Worm (Caenorhabditis elegans) whole organism, midembryonic: Measurements from ENCODE around the gene parn-2.

Source experiments
- T22C8.4 ChIP-seq: fragments of 200-800 bp; sonication (Bioruptor generic); IDR thresholded peaks from 2 replicates; pipeline ENCODE4 v1.3.6; 2022; ENCODE audit warnings: missing genetic modification characterization, missing compliant biosample characterization
- cog-1 ChIP-seq: sonication (generic microtip); optimal IDR thresholded peaks from 2 replicates; lab custom pipeline; 2016; ENCODE audit warnings: missing genetic modification characterization, missing compliant biosample characterization
- flt-1 ChIP-seq: fragments of 200-800 bp; sonication (Bioruptor generic); IDR thresholded peaks from 2 replicates; pipeline ENCODE4 v1.3.6; 2022; ENCODE audit warnings: missing genetic modification characterization, missing compliant biosample characterization
- med-1 ChIP-seq: sonication (generic microtip); optimal IDR thresholded peaks from 2 replicates; lab custom pipeline; 2017; ENCODE audit warnings: missing genetic modification characterization, mild to moderate bottlenecking, missing compliant biosample characterization, antibody characterized with exemption, missing genetic modification reagents; ENCODE audit not compliant: insufficient read depth
- ztf-23 ChIP-seq: fragments of 200-800 bp; sonication (Bioruptor generic); IDR thresholded peaks from 2 replicates; pipeline ENCODE4 v1.3.6; 2022; ENCODE audit warnings: missing genetic modification reagents, missing genetic modification characterization, missing compliant biosample characterization
- ztf-29 ChIP-seq: fragments of 200-800 bp; sonication (Bioruptor generic); IDR thresholded peaks from 2 replicates; pipeline ENCODE4 v1.3.6; 2022; ENCODE audit warnings: missing genetic modification reagents, missing genetic modification characterization, missing compliant biosample characterization

DNA sequence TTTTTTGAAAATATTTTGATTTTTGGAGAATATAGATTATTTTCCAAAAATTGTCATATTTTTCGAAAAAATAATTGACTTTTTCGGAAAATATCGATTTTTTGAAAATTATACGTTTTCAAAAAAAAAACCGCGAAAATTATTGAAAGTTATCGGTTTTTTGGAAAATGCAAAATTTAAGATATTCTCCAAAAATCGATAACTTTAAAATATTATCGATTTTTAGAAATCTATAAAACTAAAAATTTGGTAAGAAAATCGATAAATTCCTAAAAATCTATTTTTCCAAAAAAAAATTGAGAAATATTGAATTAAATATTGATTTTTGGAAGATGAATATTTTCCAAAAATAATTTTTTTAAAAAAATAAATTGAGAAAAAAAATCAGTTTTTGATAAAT lies 667 bp upstream of the parn-2 start:
- TF ChIP-seq med-1 (GFP tag; lab: Kevin White, UChicago) (no peak), ztf-29 (GFP tag; lab: Robert Waterston, UW) (no peak), flt-1 (no peak), T22C8.4 (GFP tag; lab: Robert Waterston, UW) (0 out of 2 replicates have a peak, but pooled peaks have one; percentile 8), ztf-23 (no peak), cog-1 (tag; lab: Kevin White, UChicago) (no peak)
